Worm (Caenorhabditis elegans): Measurements from ENCODE around the gene ZK470.4.

DNA sequence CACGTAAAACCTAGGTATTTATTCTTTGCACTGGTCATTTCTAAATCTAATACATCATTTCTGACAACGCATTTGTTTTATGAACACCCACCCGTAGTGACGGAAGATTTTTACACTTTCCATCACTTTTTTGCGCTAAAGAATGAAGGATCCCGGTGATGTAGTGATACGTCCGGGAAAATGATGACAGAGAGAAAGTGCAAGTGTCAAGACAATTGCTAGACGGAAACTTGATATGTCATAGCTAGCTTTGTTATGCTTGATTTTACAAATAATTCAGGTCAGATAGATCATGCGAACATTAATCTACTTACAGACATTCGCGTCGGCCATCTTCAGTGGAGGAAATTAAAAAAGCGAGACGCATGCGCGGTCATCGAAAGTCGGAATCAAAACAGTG lies 29.6 kb downstream of the ZK470.4 start:
- no peak for TF ChIP-seq ces-1 (GFP tag; optimal IDR thresholded peaks at IDR 0.05)
- TF ChIP-seq elt-3 (tag; optimal IDR thresholded peaks at IDR 0.05): no peak
- TF ChIP-seq nhr-28 (tag; optimal IDR thresholded peaks at IDR 0.05): no peak
- no peak for TF ChIP-seq ztf-11 (tag; optimal IDR thresholded peaks at IDR 0.05)
- TF ChIP-seq pha-4 (tag; optimal IDR thresholded peaks at IDR 0.05): no peak

All from whole organism, mixed stage, embryonic.